Fruit fly (Drosophila melanogaster) whole organism, embryonic: Measurements from ENCODE around the gene chb.

Source experiments
- Antp ChIP-seq: fragments of 200-800 bp; sonication (Bioruptor generic); optimal IDR thresholded peaks from 3 replicates; lab custom pipeline; 2016; ENCODE audit warnings: missing biosample characterization, missing genetic modification characterization
- Asciz ChIP-seq: fragments of 200-800 bp; sonication (Bioruptor generic); optimal IDR thresholded peaks from 2 replicates; lab custom pipeline; 2017; ENCODE audit warnings: missing biosample characterization, mild to moderate bottlenecking, missing genetic modification characterization, missing genetic modification reagents
- B-H2 ChIP-seq: fragments of 200-800 bp; sonication (Bioruptor generic); optimal IDR thresholded peaks from 2 replicates; lab custom pipeline; 2018; ENCODE audit warnings: missing biosample characterization, mild to moderate bottlenecking, missing genetic modification characterization
- C15 ChIP-seq: fragments of 200-800 bp; sonication (Bioruptor generic); IDR thresholded peaks from 3 replicates; pipeline ENCODE4 v1.3.6; 2022; ENCODE audit warnings: missing biosample characterization, missing genetic modification characterization
- CG15073 ChIP-seq: fragments of 200-800 bp; sonication (Bioruptor generic); optimal IDR thresholded peaks from 2 replicates; lab custom pipeline; 2016; ENCODE audit warnings: missing biosample characterization, missing genetic modification characterization
- CG15269 ChIP-seq: fragments of 200-800 bp; sonication (Bioruptor generic); optimal IDR thresholded peaks from 2 replicates; lab custom pipeline; 2018; ENCODE audit warnings: missing biosample characterization, mild to moderate bottlenecking, missing genetic modification characterization, moderate library complexity
- CG16779 ChIP-seq: fragments of 200-800 bp; sonication (Bioruptor generic); IDR thresholded peaks from 2 replicates; pipeline ENCODE4 v1.3.6; 2022; ENCODE audit warnings: missing biosample characterization, missing genetic modification characterization
- CG18476 ChIP-seq: fragments of 200-800 bp; sonication (Bioruptor generic); optimal IDR thresholded peaks from 2 replicates; lab custom pipeline; 2016; ENCODE audit warnings: missing biosample characterization, mild to moderate bottlenecking, missing genetic modification characterization
- CG18619 ChIP-seq: fragments of 200-800 bp; sonication (Bioruptor generic); optimal IDR thresholded peaks from 3 replicates; lab custom pipeline; 2017; ENCODE audit warnings: missing biosample characterization, mild to moderate bottlenecking, missing genetic modification characterization
- CG2712 ChIP-seq: fragments of 200-800 bp; optimal IDR thresholded peaks from 3 replicates; lab custom pipeline; 2019; ENCODE audit warnings: missing biosample characterization, mild to moderate bottlenecking, missing genetic modification characterization, moderate library complexity
- CG2889 ChIP-seq: fragments of 200-800 bp; sonication (Bioruptor generic); IDR thresholded peaks from 3 replicates; pipeline ENCODE4 v1.3.6; 2022; ENCODE audit warnings: missing biosample characterization, missing genetic modification characterization
- CG3726 ChIP-seq: fragments of 200-800 bp; sonication (Bioruptor generic); IDR thresholded peaks from 3 replicates; pipeline ENCODE4, ENCODE4 v1.3.6; 2022; ENCODE audit warnings: missing biosample characterization, missing genetic modification characterization
- CG5953 ChIP-seq: fragments of 200-800 bp; sonication (Bioruptor generic); IDR thresholded peaks from 2 replicates; pipeline ENCODE4 v1.3.6; 2022; ENCODE audit warnings: missing biosample characterization, missing genetic modification characterization
- CG6683 ChIP-seq: fragments of 200-800 bp; sonication (Bioruptor generic); optimal IDR thresholded peaks from 2 replicates; lab custom pipeline; 2017; ENCODE audit warnings: missing biosample characterization, mild to moderate bottlenecking, missing genetic modification characterization, missing genetic modification reagents
- CG6765 ChIP-seq: fragments of 200-800 bp; sonication (Bioruptor generic); optimal IDR thresholded peaks from 3 replicates; lab custom pipeline; 2017; ENCODE audit warnings: missing biosample characterization, mild to moderate bottlenecking, missing genetic modification characterization
- CG6791 ChIP-seq: fragments of 200-800 bp; sonication (Bioruptor generic); IDR thresholded peaks from 3 replicates; pipeline ENCODE4 v1.3.6; 2022; ENCODE audit warnings: missing biosample characterization, missing genetic modification characterization; ENCODE audit not compliant: partially characterized antibody
- CG6813 ChIP-seq: fragments of 200-800 bp; sonication (Bioruptor generic); optimal IDR thresholded peaks from 2 replicates; lab custom pipeline; 2017; ENCODE audit warnings: missing biosample characterization, missing genetic modification characterization, mild to moderate bottlenecking, moderate library complexity, missing genetic modification reagents
- CG7372 ChIP-seq: fragments of 200-800 bp; sonication (Bioruptor generic); IDR thresholded peaks from 2 replicates; pipeline ENCODE4 v1.3.6; 2022; ENCODE audit warnings: missing biosample characterization, missing genetic modification characterization
- CG8290 ChIP-seq, 3 experiments: fragments of 200-800 bp; sonication (Bioruptor generic); optimal IDR thresholded peaks; 2 replicates each; lab custom pipeline; 2016 to 2019; ENCODE audit warnings: missing biosample characterization in 3 of 3, missing genetic modification characterization in 3 of 3, mild to moderate bottlenecking in 2 of 3, moderate library complexity in 1 of 3
- CoRest ChIP-seq: fragments of 200-800 bp; sonication (Bioruptor generic); optimal IDR thresholded peaks from 3 replicates; lab custom pipeline; 2018; ENCODE audit warnings: missing biosample characterization, mild to moderate bottlenecking, missing genetic modification characterization, moderate library complexity
- D ChIP-seq, 2 experiments: fragments of 200-800 bp in 1 of 2; fragments of >200 bp in 1 of 2; sonication (Bioruptor generic) in 1 of 2; optimal IDR thresholded peaks; 2 replicates in 1 of 2; 3 replicates in 1 of 2; lab custom pipeline; 2017; ENCODE audit warnings: mild to moderate bottlenecking in 1 of 2, missing biosample characterization in 1 of 2, missing genetic modification characterization in 1 of 2, missing genetic modification reagents in 1 of 2
- E2f2 ChIP-seq: fragments of 200-800 bp; sonication (Bioruptor generic); IDR thresholded peaks from 2 replicates; pipeline ENCODE4 v1.3.6; 2022; ENCODE audit warnings: missing biosample characterization, missing genetic modification characterization
- Fer2 ChIP-seq: fragments of 200-800 bp; sonication (Bioruptor generic); optimal IDR thresholded peaks from 2 replicates; lab custom pipeline; 2018; ENCODE audit warnings: missing biosample characterization, mild to moderate bottlenecking, missing genetic modification characterization, moderate library complexity
- Hand ChIP-seq: fragments of 200-800 bp; sonication (Bioruptor generic); optimal IDR thresholded peaks from 2 replicates; lab custom pipeline; 2017; ENCODE audit warnings: mild to moderate bottlenecking, missing biosample characterization, missing genetic modification reagents, missing genetic modification characterization
- Hr39 ChIP-seq: fragments of >200 bp; optimal IDR thresholded peaks from 2 replicates; lab custom pipeline; 2017
- Hr78 ChIP-seq, 2 experiments: fragments of 200-800 bp in 1 of 2; fragments of >200 bp in 1 of 2; sonication (Bioruptor generic) in 1 of 2; optimal IDR thresholded peaks; 2 replicates each; lab custom pipeline; 2017 to 2019; ENCODE audit warnings: missing biosample characterization in 2 of 2, missing genetic modification characterization in 2 of 2, mild to moderate bottlenecking in 1 of 2, moderate library complexity in 1 of 2
- Hsf ChIP-seq: fragments of 200-800 bp; sonication (Bioruptor generic); optimal IDR thresholded peaks from 3 replicates; lab custom pipeline; 2016; ENCODE audit warnings: missing biosample characterization, missing genetic modification characterization
- TFAM ChIP-seq: fragments of 200-800 bp; sonication (Bioruptor generic); optimal IDR thresholded peaks from 2 replicates; lab custom pipeline; 2017; ENCODE audit warnings: missing biosample characterization, missing genetic modification characterization, inconsistent platforms
- amos ChIP-seq: fragments of 200-800 bp; sonication (Bioruptor generic); IDR thresholded peaks from 2 replicates; pipeline ENCODE4 v1.3.6; 2022; ENCODE audit warnings: missing biosample characterization, missing genetic modification characterization; ENCODE audit not compliant: partially characterized antibody
- aop ChIP-seq: fragments of 200-800 bp; sonication (Bioruptor generic); IDR thresholded peaks from 2 replicates; pipeline ENCODE4 v1.3.6; 2022; ENCODE audit warnings: missing biosample characterization, missing genetic modification characterization
- btn ChIP-seq: fragments of 200-800 bp; sonication (Bioruptor generic); optimal IDR thresholded peaks from 2 replicates; lab custom pipeline; 2016; ENCODE audit warnings: missing biosample characterization, missing genetic modification characterization
- disco-r ChIP-seq: fragments of 200-800 bp; sonication (Bioruptor generic); optimal IDR thresholded peaks from 2 replicates; lab custom pipeline; 2016; ENCODE audit warnings: missing biosample characterization, missing genetic modification characterization
- dm ChIP-seq: fragments of 200-800 bp; sonication (Bioruptor generic); optimal IDR thresholded peaks from 3 replicates; lab custom pipeline; 2016; ENCODE audit warnings: missing biosample characterization, missing genetic modification characterization
- dysf ChIP-seq: fragments of 200-800 bp; sonication (Bioruptor generic); IDR thresholded peaks from 3 replicates; pipeline ENCODE4 v1.3.6; 2022; ENCODE audit warnings: missing biosample characterization, missing genetic modification characterization
- ewg ChIP-seq: fragments of 200-800 bp; sonication (Bioruptor generic); optimal IDR thresholded peaks from 3 replicates; lab custom pipeline; 2017; ENCODE audit warnings: mild to moderate bottlenecking, missing biosample characterization, missing genetic modification reagents, missing genetic modification characterization
- ftz-f1 ChIP-seq: fragments of 200-800 bp; sonication (Bioruptor generic); optimal IDR thresholded peaks from 2 replicates; lab custom pipeline; 2016; ENCODE audit warnings: missing biosample characterization, missing genetic modification characterization
- fu2 ChIP-seq: fragments of 200-800 bp; sonication (Bioruptor generic); optimal IDR thresholded peaks from 2 replicates; lab custom pipeline; 2016; ENCODE audit warnings: missing biosample characterization, missing genetic modification characterization
- gsb-n ChIP-seq: fragments of 200-800 bp; sonication (Bioruptor generic); optimal IDR thresholded peaks from 3 replicates; lab custom pipeline; 2018; ENCODE audit warnings: missing biosample characterization, mild to moderate bottlenecking, missing genetic modification characterization
- jumu ChIP-seq: fragments of 200-800 bp; sonication (Bioruptor generic); optimal IDR thresholded peaks from 3 replicates; lab custom pipeline; 2016; ENCODE audit warnings: missing biosample characterization, missing genetic modification characterization
- kah ChIP-seq: fragments of 200-800 bp; sonication (Bioruptor generic); optimal IDR thresholded peaks from 2 replicates; lab custom pipeline; 2018; ENCODE audit warnings: missing biosample characterization, mild to moderate bottlenecking, missing genetic modification characterization
- lmd ChIP-seq: fragments of 200-800 bp; sonication (Bioruptor generic); IDR thresholded peaks from 2 replicates; pipeline ENCODE4 v1.3.6; 2022; ENCODE audit warnings: missing biosample characterization, missing genetic modification characterization
- luna ChIP-seq: fragments of 200-800 bp; sonication (Bioruptor generic); optimal IDR thresholded peaks from 2 replicates; lab custom pipeline; 2016; ENCODE audit warnings: missing biosample characterization, missing genetic modification characterization
- mld ChIP-seq: fragments of 200-800 bp; sonication (Bioruptor generic); IDR thresholded peaks from 3 replicates; pipeline ENCODE4 v1.3.6; 2022; ENCODE audit warnings: missing biosample characterization, missing genetic modification characterization; ENCODE audit not compliant: partially characterized antibody
- peb ChIP-seq: fragments of 200-800 bp; sonication (Bioruptor generic); IDR thresholded peaks from 2 replicates; pipeline ENCODE4 v1.3.6; 2022; ENCODE audit warnings: missing biosample characterization, missing genetic modification characterization
- pros ChIP-seq: fragments of 200-800 bp; sonication (Bioruptor generic); optimal IDR thresholded peaks from 3 replicates; lab custom pipeline; 2019; ENCODE audit warnings: missing biosample characterization, mild to moderate bottlenecking, missing genetic modification characterization, moderate library complexity
- ro ChIP-seq: fragments of 200-800 bp; sonication (Bioruptor generic); IDR thresholded peaks from 2 replicates; pipeline ENCODE4 v1.3.6; 2022; ENCODE audit warnings: missing biosample characterization, missing genetic modification characterization
- stwl ChIP-seq: fragments of 200-800 bp; sonication (Bioruptor generic); optimal IDR thresholded peaks from 3 replicates; lab custom pipeline; 2018; ENCODE audit warnings: missing biosample characterization, mild to moderate bottlenecking, missing genetic modification characterization, moderate library complexity
- trh ChIP-seq: fragments of 200-800 bp; sonication (Bioruptor generic); optimal IDR thresholded peaks from 2 replicates; lab custom pipeline; 2016; ENCODE audit warnings: missing biosample characterization, missing genetic modification characterization
- unc-4 ChIP-seq: fragments of 200-800 bp; sonication (Bioruptor generic); IDR thresholded peaks from 2 replicates; pipeline ENCODE4 v1.3.6; 2022; ENCODE audit warnings: missing biosample characterization, missing genetic modification characterization; ENCODE audit not compliant: partially characterized antibody
- z ChIP-seq: fragments of 200-800 bp; sonication (Bioruptor generic); IDR thresholded peaks from 3 replicates; pipeline ENCODE4 v1.3.6; 2022; ENCODE audit warnings: missing biosample characterization, missing genetic modification characterization

The chb gene

DNA sequence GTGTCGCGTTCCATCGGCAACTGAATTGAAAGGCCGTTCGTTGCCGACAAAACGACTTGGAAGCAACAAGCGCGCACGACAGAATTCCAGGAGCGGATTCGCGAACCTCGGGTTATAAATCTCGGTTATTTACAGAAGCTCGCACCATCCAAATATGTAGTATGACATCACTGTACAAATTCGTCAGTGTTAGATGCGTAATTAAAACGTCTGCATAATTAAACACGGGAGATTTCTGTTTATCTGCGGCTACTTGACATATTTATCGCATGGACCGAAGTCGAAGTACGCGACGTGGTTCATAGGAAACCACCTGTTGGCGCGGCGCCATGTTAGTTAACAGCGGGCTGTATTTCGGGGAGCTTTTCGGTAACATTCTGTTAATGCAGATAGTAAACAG is 748 bp upstream of the chb start, which contains the start of gene Ac78C (continued):
- TF ChIP-seq Asciz (GFP tag; lab: Kevin White, UChicago) (peak; percentile 68), Fer2 (tag; lab: Kevin White, UChicago) (peak; percentile 88), disco-r (GFP tag; lab: Kevin White, UChicago) (peak; percentile 79), btn (GFP tag; lab: Kevin White, UChicago) (peak; percentile 77), amos (peak; percentile 67; the same call in 1 of the 2 replicates), CoRest (tag; lab: Kevin White, UChicago) (peak; percentile 78), CG2889 (GFP tag; lab: Robert Waterston, UW) (peak; percentile 72), pros (peak; percentile 30), CG5953 (GFP tag; lab: Robert Waterston, UW) (peak; percentile 67), Hr78 (GFP tag; optimal IDR thresholded peaks at IDR 0.05; lab: Kevin White, UChicago) (no peak), dysf (GFP tag; lab: Robert Waterston, UW) (peak; percentile 92), kah (GFP tag; lab: Kevin White, UChicago) (peak; percentile 99), jumu (GFP tag; lab: Kevin White, UChicago) (peak; percentile 85), CG7372 (GFP tag; lab: Robert Waterston, UW) (peak; percentile 83), fu2 (GFP tag; lab: Kevin White, UChicago) (peak; percentile 77), D (optimal IDR thresholded peaks at IDR 0.05; lab: Kevin White, UChicago) (no peak), D (GFP tag; optimal IDR thresholded peaks at IDR 0.05; lab: Kevin White, UChicago) (peak; percentile 33), ftz-f1 (peak; percentile 36), trh (GFP tag; lab: Kevin White, UChicago) (peak; percentile 42), Hsf (peak; percentile 77), CG15073 (GFP tag; lab: Kevin White, UChicago) (no peak), ro (GFP tag; lab: Robert Waterston, UW) (peak; percentile 43), luna (peak; percentile 88), CG16779 (GFP tag; lab: Robert Waterston, UW) (peak; percentile 93), Antp (peak; percentile 95), mld (GFP tag; lab: Robert Waterston, UW) (no peak), CG6791 (GFP tag; lab: Robert Waterston, UW) (no peak; the same call in 2 of the 3 replicates), z (no peak), CG6765 (GFP tag; lab: Kevin White, UChicago) (peak; percentile 84), aop (GFP tag; lab: Robert Waterston, UW) (no peak), TFAM (peak; percentile 4), CG3726 (0 out of 3 replicates have a peak, but pooled peaks have one; percentile 60), CG6683 (GFP tag; lab: Kevin White, UChicago) (peak; percentile 86), CG2712 (tag; lab: Kevin White, UChicago) (no peak), lmd (peak; percentile 91), ewg (peak; percentile 58), B-H2 (peak; percentile 96), Hr39 (lab: Kevin White, UChicago) (no peak), gsb-n (tag; lab: Kevin White, UChicago) (no peak), CG18476 (GFP tag; lab: Kevin White, UChicago) (peak; percentile 70), stwl (tag; lab: Kevin White, UChicago) (no peak), peb (GFP tag; lab: Robert Waterston, UW) (peak; percentile 54), Hand (GFP tag; lab: Kevin White, UChicago) (peak; percentile 89), CG8290 (GFP tag; optimal IDR thresholded peaks at IDR 0.05; lab: Kevin White, UChicago) (no peak), CG8290 (tag; optimal IDR thresholded peaks at IDR 0.05; lab: Kevin White, UChicago) (peak in 1 of 2 experiments; percentile 98), unc-4 (GFP tag; lab: Robert Waterston, UW) (no peak), CG6813 (GFP tag; lab: Kevin White, UChicago) (peak; percentile 91), CG18619 (GFP tag; lab: Kevin White, UChicago) (peak; percentile 77), E2f2 (GFP tag; lab: Robert Waterston, UW) (peak; percentile 16), CG15269 (peak; percentile 91), dm (GFP tag; lab: Kevin White, UChicago) (peak; percentile 63), C15 (GFP tag; lab: Robert Waterston, UW) (peak; percentile 74; the same call in 2 of the 3 replicates)
